Fruit fly (Drosophila melanogaster) whole organism, embryonic: ENCODE measurements around the gene CG33631.

Experiments
- Antp ChIP-seq: fragments of 200-800 bp; sonication (Bioruptor generic); optimal IDR thresholded peaks from 3 replicates; lab custom pipeline; 2016; ENCODE audit warnings: missing biosample characterization, missing genetic modification characterization
- CG11695 ChIP-seq: fragments of 200-800 bp; sonication (Bioruptor generic); IDR thresholded peaks from 3 replicates; pipeline ENCODE4 v1.3.6; 2022; ENCODE audit warnings: missing biosample characterization, missing genetic modification characterization
- CG12769 ChIP-seq: fragments of 200-800 bp; sonication (Bioruptor generic); optimal IDR thresholded peaks from 2 replicates; lab custom pipeline; 2019; ENCODE audit warnings: missing biosample characterization, mild to moderate bottlenecking, missing genetic modification characterization, moderate library complexity
- CG14441 ChIP-seq: fragments of 200-800 bp; sonication (Bioruptor generic); IDR thresholded peaks from 2 replicates; pipeline ENCODE4 v1.3.6; 2022; ENCODE audit warnings: missing biosample characterization, missing genetic modification characterization
- CG15269 ChIP-seq: fragments of 200-800 bp; sonication (Bioruptor generic); optimal IDR thresholded peaks from 2 replicates; lab custom pipeline; 2018; ENCODE audit warnings: missing biosample characterization, mild to moderate bottlenecking, missing genetic modification characterization, moderate library complexity
- CG17186 ChIP-seq: fragments of 200-800 bp; sonication (Bioruptor generic); optimal IDR thresholded peaks from 3 replicates; lab custom pipeline; 2017; ENCODE audit warnings: missing biosample characterization, missing genetic modification reagents, missing genetic modification characterization
- CG2712 ChIP-seq: fragments of 200-800 bp; optimal IDR thresholded peaks from 3 replicates; lab custom pipeline; 2019; ENCODE audit warnings: missing biosample characterization, mild to moderate bottlenecking, missing genetic modification characterization, moderate library complexity
- CG3281 ChIP-seq: fragments of 200-800 bp; sonication (Bioruptor generic); optimal IDR thresholded peaks from 3 replicates; lab custom pipeline; 2017; ENCODE audit warnings: missing biosample characterization, mild to moderate bottlenecking, missing genetic modification characterization
- CG4617 ChIP-seq: fragments of 200-800 bp; sonication (Bioruptor generic); optimal IDR thresholded peaks from 3 replicates; lab custom pipeline; 2016; ENCODE audit warnings: missing biosample characterization, missing genetic modification characterization, borderline replicate concordance
- CG6254 ChIP-seq: fragments of 200-800 bp; sonication (Bioruptor generic); optimal IDR thresholded peaks from 3 replicates; lab custom pipeline; 2017; ENCODE audit warnings: mild to moderate bottlenecking, missing biosample characterization, missing genetic modification reagents, missing genetic modification characterization
- CG7745 ChIP-seq: fragments of 200-800 bp; sonication (Bioruptor generic); optimal IDR thresholded peaks from 2 replicates; lab custom pipeline; 2018; ENCODE audit warnings: missing biosample characterization, mild to moderate bottlenecking, missing genetic modification characterization, moderate library complexity
- CG8765 ChIP-seq: fragments of 200-800 bp; sonication (Bioruptor generic); IDR thresholded peaks from 2 replicates; pipeline ENCODE4 v1.3.6; 2022; ENCODE audit warnings: missing biosample characterization, missing genetic modification characterization
- CG9727 ChIP-seq: fragments of 200-800 bp; sonication (Bioruptor generic); optimal IDR thresholded peaks from 3 replicates; lab custom pipeline; 2017; ENCODE audit warnings: missing biosample characterization, mild to moderate bottlenecking, missing genetic modification characterization
- Dll ChIP-seq: fragments of 200-800 bp; sonication (Bioruptor generic); IDR thresholded peaks from 4 replicates; pipeline ENCODE4 v1.3.6; 2022; ENCODE audit warnings: missing biosample characterization, missing genetic modification characterization; ENCODE audit not compliant: partially characterized antibody
- E2f2 ChIP-seq: fragments of 200-800 bp; sonication (Bioruptor generic); IDR thresholded peaks from 2 replicates; pipeline ENCODE4 v1.3.6; 2022; ENCODE audit warnings: missing biosample characterization, missing genetic modification characterization
- Fer1 ChIP-seq: fragments of 200-800 bp; sonication (Bioruptor generic); optimal IDR thresholded peaks from 2 replicates; lab custom pipeline; 2017; ENCODE audit warnings: missing biosample characterization, mild to moderate bottlenecking, missing genetic modification characterization
- Mrtf ChIP-seq: fragments of 200-800 bp; sonication (Bioruptor generic); IDR thresholded peaks from 3 replicates; pipeline ENCODE4 v1.3.6; 2022; ENCODE audit warnings: missing biosample characterization, missing genetic modification characterization
- NC2β ChIP-seq: fragments of 200-800 bp; sonication (Bioruptor generic); optimal IDR thresholded peaks from 2 replicates; lab custom pipeline; 2016; ENCODE audit warnings: missing biosample characterization, missing genetic modification characterization
- NfI ChIP-seq: fragments of 200-800 bp; sonication (Bioruptor generic); optimal IDR thresholded peaks from 3 replicates; lab custom pipeline; 2018; ENCODE audit warnings: missing biosample characterization, mild to moderate bottlenecking, missing genetic modification characterization, moderate library complexity
- Oli ChIP-seq: fragments of 200-800 bp; sonication (Bioruptor generic); optimal IDR thresholded peaks from 2 replicates; lab custom pipeline; 2018; ENCODE audit warnings: missing biosample characterization, mild to moderate bottlenecking, missing genetic modification characterization, moderate library complexity
- PHDP ChIP-seq: fragments of 200-800 bp; sonication (Bioruptor generic); optimal IDR thresholded peaks from 3 replicates; lab custom pipeline; 2018; ENCODE audit warnings: missing biosample characterization, mild to moderate bottlenecking, missing genetic modification characterization, moderate library complexity
- Poxn ChIP-seq: fragments of 200-800 bp; sonication (Bioruptor generic); IDR thresholded peaks from 2 replicates; pipeline ENCODE4 v1.3.6; 2022; ENCODE audit warnings: missing biosample characterization, missing genetic modification characterization
- Rx ChIP-seq: fragments of 200-800 bp; sonication (Bioruptor generic); IDR thresholded peaks from 2 replicates; pipeline ENCODE4 v1.3.6; 2022; ENCODE audit warnings: missing biosample characterization, missing genetic modification characterization
- Six4 ChIP-seq: fragments of 200-800 bp; sonication (Bioruptor generic); optimal IDR thresholded peaks from 2 replicates; lab custom pipeline; 2016; ENCODE audit warnings: missing biosample characterization, missing genetic modification characterization
- Ssrp ChIP-seq: fragments of 200-800 bp; sonication (Bioruptor generic); optimal IDR thresholded peaks from 2 replicates; lab custom pipeline; 2018; ENCODE audit warnings: missing biosample characterization, mild to moderate bottlenecking, missing genetic modification characterization, moderate library complexity
- bab2 ChIP-seq: fragments of 200-800 bp; sonication (Bioruptor generic); optimal IDR thresholded peaks from 2 replicates; lab custom pipeline; 2016; ENCODE audit warnings: missing biosample characterization, missing genetic modification characterization
- bowl ChIP-seq: fragments of 200-800 bp; sonication (Bioruptor generic); IDR thresholded peaks from 2 replicates; pipeline ENCODE4 v1.3.6; 2022; ENCODE audit warnings: missing biosample characterization, missing genetic modification characterization
- chinmo ChIP-seq: fragments of 200-800 bp; sonication (Bioruptor generic); IDR thresholded peaks from 4 replicates; pipeline ENCODE4 v1.3.6; 2022; ENCODE audit warnings: missing biosample characterization, missing genetic modification characterization; ENCODE audit not compliant: partially characterized antibody
- ci ChIP-seq: fragments of 200-800 bp; sonication (Bioruptor generic); IDR thresholded peaks from 3 replicates; pipeline ENCODE4 v1.3.6; 2022; ENCODE audit warnings: missing biosample characterization, missing genetic modification characterization
- dati ChIP-seq: fragments of 200-800 bp; sonication (Bioruptor generic); IDR thresholded peaks from 2 replicates; pipeline ENCODE4 v1.3.6; 2022; ENCODE audit warnings: missing biosample characterization, missing genetic modification characterization
- disco-r ChIP-seq: fragments of 200-800 bp; sonication (Bioruptor generic); optimal IDR thresholded peaks from 2 replicates; lab custom pipeline; 2016; ENCODE audit warnings: missing biosample characterization, missing genetic modification characterization
- dmrt11E ChIP-seq: fragments of 200-800 bp; sonication (Bioruptor generic); optimal IDR thresholded peaks from 3 replicates; lab custom pipeline; 2018; ENCODE audit warnings: missing biosample characterization, mild to moderate bottlenecking, missing genetic modification characterization, moderate library complexity
- en ChIP-seq: fragments of 200-800 bp; sonication (Bioruptor generic); optimal IDR thresholded peaks from 2 replicates; lab custom pipeline; 2016; ENCODE audit warnings: missing biosample characterization, missing genetic modification characterization
- exex ChIP-seq: fragments of 200-800 bp; sonication (Bioruptor generic); optimal IDR thresholded peaks from 4 replicates; lab custom pipeline; 2018; ENCODE audit warnings: missing biosample characterization, mild to moderate bottlenecking, missing genetic modification characterization, moderate library complexity
- gem ChIP-seq: fragments of 200-800 bp; sonication (Bioruptor generic); optimal IDR thresholded peaks from 2 replicates; lab custom pipeline; 2019; ENCODE audit warnings: missing biosample characterization, mild to moderate bottlenecking, missing genetic modification characterization, moderate library complexity
- hkb ChIP-seq, 2 experiments: fragments of 200-800 bp in 1 of 2; fragments of >200 bp in 1 of 2; sonication (Bioruptor generic) in 1 of 2; IDR thresholded peaks in 1 of 2; optimal IDR thresholded peaks in 1 of 2; 2 replicates each; pipeline versions ENCODE4 v1.3.6 to Lab custom; 2017 to 2022; ENCODE audit warnings: missing biosample characterization in 1 of 2, missing genetic modification characterization in 1 of 2
- insv ChIP-seq, 2 experiments: fragments of 200-800 bp; sonication (Bioruptor generic); optimal IDR thresholded peaks; 3 replicates each; lab custom pipeline; 2016 to 2018; ENCODE audit warnings: missing biosample characterization in 2 of 2, missing genetic modification characterization in 2 of 2
- ken ChIP-seq: fragments of 200-800 bp; sonication (Bioruptor generic); IDR thresholded peaks from 3 replicates; pipeline ENCODE4 v1.3.6; 2022; ENCODE audit warnings: missing biosample characterization, missing genetic modification characterization
- luna ChIP-seq: fragments of 200-800 bp; sonication (Bioruptor generic); optimal IDR thresholded peaks from 2 replicates; lab custom pipeline; 2016; ENCODE audit warnings: missing biosample characterization, missing genetic modification characterization
- mam ChIP-seq: fragments of 200-800 bp; sonication (Bioruptor generic); optimal IDR thresholded peaks from 3 replicates; lab custom pipeline; 2016; ENCODE audit warnings: missing biosample characterization, missing genetic modification characterization
- phol ChIP-seq: fragments of 200-800 bp; sonication (Bioruptor generic); optimal IDR thresholded peaks from 3 replicates; lab custom pipeline; 2018; ENCODE audit warnings: missing biosample characterization, mild to moderate bottlenecking, missing genetic modification characterization, moderate library complexity
- pita ChIP-seq: fragments of 200-800 bp; sonication (Bioruptor generic); optimal IDR thresholded peaks from 2 replicates; lab custom pipeline; 2017; ENCODE audit warnings: missing biosample characterization, mild to moderate bottlenecking, missing genetic modification characterization
- seq ChIP-seq: fragments of 200-800 bp; sonication (Bioruptor generic); IDR thresholded peaks from 2 replicates; pipeline ENCODE4 v1.3.6; 2022; ENCODE audit warnings: missing biosample characterization, missing genetic modification characterization
- sima ChIP-seq: fragments of 200-800 bp; sonication (Bioruptor generic); optimal IDR thresholded peaks from 2 replicates; lab custom pipeline; 2016; ENCODE audit warnings: missing biosample characterization, missing genetic modification characterization
- tgo ChIP-seq: fragments of 200-800 bp; sonication (Bioruptor generic); IDR thresholded peaks from 3 replicates; pipeline ENCODE4 v1.3.6; 2022; ENCODE audit warnings: missing biosample characterization, missing genetic modification characterization
- tx ChIP-seq: fragments of 200-800 bp; sonication (Bioruptor generic); optimal IDR thresholded peaks from 2 replicates; lab custom pipeline; 2016; ENCODE audit warnings: missing biosample characterization, missing genetic modification characterization
- vvl ChIP-seq: fragments of 200-800 bp; sonication (Bioruptor generic); IDR thresholded peaks from 2 replicates; pipeline ENCODE4 v1.3.6; 2022; ENCODE audit warnings: missing biosample characterization, missing genetic modification characterization
- wek ChIP-seq: fragments of 200-800 bp; sonication (Bioruptor generic); optimal IDR thresholded peaks from 3 replicates; lab custom pipeline; 2018; ENCODE audit warnings: missing biosample characterization, mild to moderate bottlenecking, missing genetic modification characterization, moderate library complexity
- zfh2 ChIP-seq: fragments of 200-800 bp; sonication (Bioruptor generic); optimal IDR thresholded peaks from 2 replicates; lab custom pipeline; 2016; ENCODE audit warnings: missing biosample characterization, missing genetic modification characterization

CG33631 gene

dm6 chr3R:10079267-10079987 is 15.6 kb downstream of the CG33631 start (continued):
- no peak for TF ChIP-seq CG4617 (GFP tag; lab: Kevin White, UChicago)
- no peak for TF ChIP-seq Fer1 (GFP tag; lab: Kevin White, UChicago)
- TF ChIP-seq CG8765 = no peak
- no peak for TF ChIP-seq CG3281 (GFP tag; lab: Kevin White, UChicago)
- no peak for TF ChIP-seq CG7745 (tag; lab: Kevin White, UChicago)
- TF ChIP-seq Rx (GFP tag; lab: Robert Waterston, UW) = peak; percentile 14; the same call in 1 of the 2 replicates
- no peak for TF ChIP-seq pita (GFP tag; lab: Kevin White, UChicago)
- TF ChIP-seq Poxn = no peak
- TF ChIP-seq CG12769 = no peak
- no peak for TF ChIP-seq sima (GFP tag; lab: Kevin White, UChicago)
- no peak for TF ChIP-seq CG17186 (GFP tag; lab: Kevin White, UChicago)
- peak; percentile 41 for TF ChIP-seq mam (GFP tag; lab: Kevin White, UChicago)
- TF ChIP-seq phol (tag; lab: Kevin White, UChicago) = peak; percentile 42
- peak; percentile 11 for TF ChIP-seq bab2
- TF ChIP-seq luna = no peak
- no peak for TF ChIP-seq E2f2 (GFP tag; lab: Robert Waterston, UW)
- TF ChIP-seq gem = peak; percentile 62
- no peak for TF ChIP-seq zfh2 (GFP tag; lab: Kevin White, UChicago)
- TF ChIP-seq CG2712 (tag; lab: Kevin White, UChicago) = peak; percentile 45
- TF ChIP-seq exex = no peak
- TF ChIP-seq Mrtf (GFP tag; lab: Robert Waterston, UW) = 0 out of 3 replicates have a peak, but pooled peaks have one; percentile 29
- TF ChIP-seq Ssrp = peak; percentile 25
- peak; percentile 79; the same call in 2 of the 3 replicates for TF ChIP-seq ci
- peak; percentile 61 for TF ChIP-seq vvl (GFP tag; lab: Robert Waterston, UW)
- peak; percentile 1 for TF ChIP-seq NfI (GFP tag; lab: Kevin White, UChicago)
- peak; percentile 21 for TF ChIP-seq PHDP (tag; lab: Kevin White, UChicago)
- TF ChIP-seq chinmo (GFP tag; lab: Robert Waterston, UW) = peak; percentile 72; the same call in 2 of the 4 replicates
- TF ChIP-seq Antp (GFP tag; lab: Kevin White, UChicago) = peak; percentile 2
- TF ChIP-seq Six4 (GFP tag; lab: Kevin White, UChicago) = no peak
- TF ChIP-seq ken (GFP tag; lab: Robert Waterston, UW) = peak; percentile 52; the same call in 1 of the 3 replicates
- TF ChIP-seq dati (GFP tag; lab: Robert Waterston, UW) = no peak
- TF ChIP-seq wek (GFP tag; lab: Kevin White, UChicago) = no peak
- TF ChIP-seq hkb (optimal IDR thresholded peaks at IDR 0.05; lab: Kevin White, UChicago) = no peak
- TF ChIP-seq hkb (GFP tag; IDR thresholded peaks at IDR 0.05; lab: Robert Waterston, UW) = peak; percentile 65
- TF ChIP-seq dmrt11E = peak; percentile 27
- 0 out of 2 replicates have a peak, but pooled peaks have one; percentile 8 for TF ChIP-seq CG14441 (GFP tag; lab: Robert Waterston, UW)
- peak; percentile 40 for TF ChIP-seq Oli
- no peak for TF ChIP-seq Dll (GFP tag; lab: Robert Waterston, UW)
- no peak for TF ChIP-seq disco-r (GFP tag; lab: Kevin White, UChicago)
- peak; percentile 30; the same call in 1 of the 3 replicates for TF ChIP-seq tgo (GFP tag; lab: Robert Waterston, UW)
- TF ChIP-seq CG15269 (tag; lab: Kevin White, UChicago) = peak; percentile 7
- TF ChIP-seq insv (GFP tag; optimal IDR thresholded peaks at IDR 0.05; lab: Kevin White, UChicago) = no peak
- no peak for TF ChIP-seq bowl (GFP tag; lab: Robert Waterston, UW)
- TF ChIP-seq NC2β (GFP tag; lab: Kevin White, UChicago) = peak; percentile 24
- peak; percentile 2 for TF ChIP-seq en (GFP tag; lab: Kevin White, UChicago)
- 0 out of 3 replicates have a peak, but pooled peaks have one; percentile 35 for TF ChIP-seq CG11695 (GFP tag; lab: Robert Waterston, UW)
- TF ChIP-seq CG6254 (GFP tag; lab: Kevin White, UChicago) = no peak
- TF ChIP-seq seq (GFP tag; lab: Robert Waterston, UW) = no peak
- TF ChIP-seq CG9727 = peak; percentile 35
- TF ChIP-seq tx (GFP tag; lab: Kevin White, UChicago) = peak; percentile 8
